Fruit fly (Drosophila melanogaster): ENCODE measurements around the gene mnd.

Gene mnd

DNA sequence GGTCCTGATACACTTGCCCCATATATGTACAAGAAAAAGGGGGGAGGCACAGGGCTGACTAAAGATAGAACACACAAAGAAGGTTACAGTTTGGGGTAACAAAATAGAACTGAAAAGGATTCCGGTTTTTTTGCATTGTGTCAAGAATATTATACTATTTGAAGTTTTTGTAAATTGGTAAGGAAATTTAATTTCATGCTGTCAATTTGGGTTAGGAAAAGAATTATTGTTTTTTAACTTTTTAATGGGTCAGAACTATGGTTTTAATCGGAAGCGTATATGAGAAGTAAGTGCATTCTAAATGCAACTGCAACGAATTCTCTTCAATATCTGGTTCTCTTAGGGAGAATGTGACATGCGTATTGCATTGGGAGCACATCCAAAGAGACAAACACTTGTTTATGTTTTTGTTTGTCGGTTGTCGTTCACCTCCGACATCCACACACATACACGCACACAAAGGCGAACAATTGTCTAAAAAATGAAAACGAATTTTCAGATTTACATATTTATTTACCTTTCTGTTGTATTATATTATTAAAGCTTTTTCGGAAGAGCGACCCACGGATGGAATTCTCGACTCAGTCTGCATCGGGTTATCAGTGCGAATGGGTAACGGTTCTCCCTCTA is at the start of gene mnd:
TSS of gene mnd (plus strand) at position 580 of the 630 bp plus-strand sequence.
- TF ChIP-seq CG8478 (optimal IDR thresholded peaks at IDR 0.05) (no peak), CTCF (optimal IDR thresholded peaks at IDR 0.05) (no peak)

DNA sequence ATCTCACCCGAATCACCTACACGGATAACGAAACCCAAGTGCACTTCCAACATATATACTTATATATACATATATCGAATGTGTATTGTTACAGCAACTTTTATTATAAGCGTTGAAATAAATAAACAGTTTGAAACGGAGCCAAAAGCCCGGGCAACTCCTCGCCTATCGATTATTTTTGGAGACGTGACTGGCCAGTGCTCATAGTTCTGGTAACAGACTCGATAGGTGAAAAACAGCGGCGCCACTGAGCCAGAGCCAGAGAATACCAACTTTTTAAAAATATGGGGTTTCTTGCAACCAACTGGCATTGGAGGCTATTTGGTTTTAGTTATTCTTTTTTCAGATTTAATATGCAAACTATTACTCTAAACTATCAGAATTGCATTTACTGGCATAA is 42.1 kb upstream of the mnd start:
- TF ChIP-seq CTCF (optimal IDR thresholded peaks at IDR 0.05) (peak; percentile 90 to 95), CG8478 (optimal IDR thresholded peaks at IDR 0.05) (no peak)

DNA sequence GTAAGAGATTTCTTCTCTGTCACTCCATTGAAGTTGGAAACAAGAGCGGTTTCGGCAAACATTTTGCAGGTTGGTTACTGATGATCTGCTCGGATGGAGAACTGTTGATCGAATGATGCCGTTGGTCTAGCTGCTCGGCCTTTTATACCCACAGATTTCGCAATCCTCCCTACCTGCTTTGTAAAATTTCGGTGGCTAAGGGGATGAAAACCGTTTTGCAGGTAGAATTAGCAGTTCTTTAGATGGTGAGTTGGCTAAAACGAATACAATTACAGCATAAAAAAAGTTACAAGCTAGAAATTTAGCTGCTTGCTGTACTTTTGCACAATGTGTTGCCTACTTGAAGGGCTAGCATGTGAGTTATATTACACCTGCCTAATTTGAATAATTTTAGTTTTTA is 40.7 kb upstream of the mnd start, which contains the start of gene CG13465:
TSS of gene CG13465 (minus strand) at position 101 of the 400 bp plus-strand sequence.
- TF ChIP-seq CTCF (optimal IDR thresholded peaks at IDR 0.05) (no peak), CG8478 (optimal IDR thresholded peaks at IDR 0.05) (no peak)

DNA sequence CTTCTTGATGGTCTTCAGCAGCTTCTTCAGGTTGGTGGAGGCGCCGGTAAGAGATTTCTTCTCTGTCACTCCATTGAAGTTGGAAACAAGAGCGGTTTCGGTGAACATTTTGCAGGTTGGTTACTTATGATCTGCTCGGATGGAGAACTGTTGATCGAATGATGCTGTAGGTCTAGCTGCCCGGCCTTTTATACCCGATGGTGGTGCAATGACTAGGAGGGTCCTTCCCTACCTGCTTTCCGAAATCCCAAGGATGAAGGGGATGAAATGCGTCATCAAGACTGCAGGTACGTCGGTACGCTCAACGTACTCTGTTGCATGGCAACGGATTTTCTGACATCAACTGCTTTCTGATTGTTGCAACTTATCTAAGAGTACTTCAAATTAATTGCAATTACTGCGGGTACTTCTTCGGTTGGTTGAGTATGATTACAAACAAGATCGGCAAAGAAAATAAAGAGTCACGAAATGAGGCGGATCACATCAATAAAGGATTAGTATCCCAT is 38.9 kb upstream of the mnd start, which contains the start of gene BobA:
TSS of gene BobA (minus strand) at position 165 of the 506 bp plus-strand sequence.
- no peak for TF ChIP-seq CG8478 (optimal IDR thresholded peaks at IDR 0.05)
- no peak for TF ChIP-seq CTCF (optimal IDR thresholded peaks at IDR 0.05)

DNA sequence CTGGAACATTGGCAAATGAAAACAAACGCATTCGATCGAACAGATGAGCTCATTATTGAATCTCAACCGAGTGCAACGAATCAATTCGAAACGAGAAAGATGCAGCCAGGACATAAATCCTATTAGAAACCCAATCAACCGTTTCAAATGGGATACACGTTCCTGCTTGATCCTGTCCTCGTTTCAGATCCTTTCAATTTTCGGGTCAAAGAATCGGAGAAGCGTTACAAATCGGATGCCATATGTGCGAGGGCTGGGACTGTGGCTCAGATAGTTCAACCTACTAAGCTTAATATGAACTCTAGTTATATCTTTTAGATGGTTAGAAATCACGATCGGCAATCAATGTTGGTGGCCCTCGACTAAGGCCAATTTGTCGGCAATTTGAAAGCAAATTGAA is 35.0 kb upstream of the mnd start:
- TF ChIP-seq CTCF (optimal IDR thresholded peaks at IDR 0.05) (no peak), CG8478 (optimal IDR thresholded peaks at IDR 0.05) (no peak)

DNA sequence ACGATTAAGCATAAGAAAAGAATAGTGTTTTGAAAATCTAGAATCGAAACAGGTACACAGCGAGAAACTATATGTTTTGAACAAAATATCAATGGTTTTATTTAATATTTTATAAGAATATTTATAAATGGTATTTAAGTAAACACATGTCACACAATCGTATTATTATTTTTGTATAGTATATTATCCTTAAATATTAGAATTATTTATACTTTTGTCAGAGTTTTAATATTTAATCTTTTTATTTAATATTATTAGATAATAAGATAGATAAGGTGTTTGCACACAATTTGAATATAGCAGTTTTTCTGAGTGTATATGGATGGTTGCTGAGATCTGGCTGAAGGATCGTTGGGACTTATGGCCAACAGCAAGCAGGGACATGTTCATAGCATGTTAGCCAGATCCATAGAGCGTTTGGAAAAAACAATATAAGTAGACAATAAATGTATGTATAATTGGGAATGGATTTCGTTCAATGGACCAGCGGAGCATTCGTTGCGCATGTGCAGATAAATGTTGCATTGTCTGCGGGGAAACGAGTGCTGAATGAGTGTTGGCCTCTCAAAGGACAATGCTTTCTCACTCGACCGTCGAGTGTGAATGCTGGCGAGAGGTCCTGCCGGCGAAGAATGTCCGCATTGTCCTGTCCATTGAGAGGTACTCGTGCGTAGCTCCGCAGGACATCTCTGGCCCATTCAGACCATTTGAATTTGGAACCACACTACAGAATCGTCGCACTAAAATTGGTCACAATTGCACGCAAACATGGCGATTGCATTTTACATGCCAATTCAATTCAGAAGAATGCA is 31.8 kb upstream of the mnd start:
- TF ChIP-seq CTCF (optimal IDR thresholded peaks at IDR 0.05) (no peak), CG8478 (optimal IDR thresholded peaks at IDR 0.05) (no peak)

DNA sequence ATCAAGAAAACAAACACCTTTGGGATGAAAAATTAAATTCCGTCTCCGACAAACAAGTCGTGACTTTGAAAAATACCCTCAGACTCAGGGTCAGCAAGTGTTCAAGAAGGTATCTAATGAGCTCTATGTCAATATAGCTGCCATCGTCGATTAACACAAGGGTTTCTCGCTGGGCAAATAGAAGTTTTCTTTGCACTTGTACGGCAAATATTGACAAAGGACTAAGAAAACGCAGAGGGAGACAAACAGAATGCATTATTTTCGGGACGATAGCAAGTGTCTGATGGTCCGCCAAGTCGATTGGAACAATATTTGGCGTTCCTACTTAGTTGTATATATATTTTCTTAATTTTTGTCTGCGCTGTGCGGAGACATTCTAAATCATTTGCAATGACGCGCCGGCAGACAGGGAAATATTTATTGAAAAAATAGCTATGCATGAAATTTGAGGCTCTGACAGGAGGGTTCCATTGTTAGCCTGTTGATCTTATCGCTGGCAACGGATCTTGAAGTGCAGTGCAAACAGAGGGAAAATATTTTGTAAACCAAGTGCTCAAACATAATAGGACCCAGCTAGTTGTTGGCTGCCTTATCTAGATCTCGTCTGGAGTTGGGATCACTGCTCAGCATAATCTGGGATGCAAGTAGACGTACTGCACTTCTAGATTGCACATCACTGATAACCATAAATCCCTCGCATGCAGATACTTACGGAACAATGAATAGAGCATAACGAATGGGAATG is 28.4 kb upstream of the mnd start:
- TF ChIP-seq CTCF (optimal IDR thresholded peaks at IDR 0.05), result no peak
- no peak for TF ChIP-seq CG8478 (optimal IDR thresholded peaks at IDR 0.05)

DNA sequence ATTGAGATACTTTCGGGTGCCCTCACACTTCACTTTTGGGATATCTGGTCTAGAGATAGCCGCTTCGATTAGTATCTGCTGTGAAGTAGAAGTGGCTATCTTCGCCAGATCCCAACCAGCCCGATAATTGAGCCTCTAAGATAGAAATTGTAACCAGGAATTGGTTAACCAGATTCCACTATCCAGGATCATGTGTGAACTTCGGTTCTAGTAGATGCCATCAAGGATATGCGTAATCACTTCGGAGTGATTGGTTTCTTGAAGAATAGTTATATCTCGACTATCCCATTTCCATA is 27.9 kb upstream of the mnd start:
- TF ChIP-seq CTCF (optimal IDR thresholded peaks at IDR 0.05) (no peak), CG8478 (optimal IDR thresholded peaks at IDR 0.05) (no peak)

DNA sequence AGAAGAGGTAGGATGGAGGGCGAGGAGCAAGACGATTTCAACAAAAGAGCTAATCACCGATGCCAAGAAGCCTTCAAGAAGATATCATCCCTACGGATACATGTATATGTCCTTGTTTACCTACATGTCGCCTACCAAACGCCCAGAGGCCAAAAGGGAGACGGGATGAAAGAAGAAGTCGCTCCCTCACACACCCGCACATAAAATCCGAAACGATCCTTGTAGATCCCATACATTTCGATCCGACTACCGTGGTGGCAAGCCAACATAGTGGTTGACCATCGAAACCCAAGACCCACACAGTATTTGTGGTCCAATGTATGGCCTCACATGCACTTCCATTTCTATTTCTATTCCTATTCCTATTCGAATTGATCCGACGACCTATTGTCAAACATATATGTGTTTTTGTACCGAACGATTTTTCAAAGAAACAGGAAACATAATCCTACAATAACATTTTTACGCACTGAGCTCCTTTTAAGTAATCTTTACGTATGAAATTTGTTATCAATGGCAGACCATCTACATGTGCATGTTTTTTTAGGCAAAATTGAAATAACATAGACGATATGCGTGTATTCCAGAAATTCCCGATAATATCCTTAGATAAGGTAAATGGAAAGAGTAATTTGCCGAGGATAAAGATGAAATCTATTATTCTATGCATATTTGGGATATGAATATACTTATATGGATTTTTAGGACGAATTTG is 26.1 kb upstream of the mnd start:
- TF ChIP-seq CTCF (optimal IDR thresholded peaks at IDR 0.05), result no peak
- no peak for TF ChIP-seq CG8478 (optimal IDR thresholded peaks at IDR 0.05)

DNA sequence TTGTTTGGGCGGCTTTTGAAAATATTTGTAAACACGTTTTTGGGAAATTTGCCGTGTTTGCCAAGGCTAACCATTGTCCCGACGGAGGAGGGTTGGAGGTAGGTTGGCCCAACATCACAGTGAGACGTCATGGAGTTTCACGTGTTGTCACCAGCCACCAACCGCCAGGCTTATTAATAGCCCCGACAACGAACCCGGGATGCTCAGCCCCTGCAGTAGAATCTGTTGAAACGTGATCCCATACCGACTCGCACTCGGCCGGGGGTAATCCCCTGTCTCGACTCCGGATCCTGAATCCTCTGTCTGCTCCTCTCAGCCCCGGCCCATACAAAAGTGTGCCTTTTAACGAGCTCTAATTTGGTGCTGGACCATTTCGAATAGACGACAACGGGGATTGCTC is 24.4 kb upstream of the mnd start:
- no peak for TF ChIP-seq CG8478 (optimal IDR thresholded peaks at IDR 0.05)
- no peak for TF ChIP-seq CTCF (optimal IDR thresholded peaks at IDR 0.05)

DNA sequence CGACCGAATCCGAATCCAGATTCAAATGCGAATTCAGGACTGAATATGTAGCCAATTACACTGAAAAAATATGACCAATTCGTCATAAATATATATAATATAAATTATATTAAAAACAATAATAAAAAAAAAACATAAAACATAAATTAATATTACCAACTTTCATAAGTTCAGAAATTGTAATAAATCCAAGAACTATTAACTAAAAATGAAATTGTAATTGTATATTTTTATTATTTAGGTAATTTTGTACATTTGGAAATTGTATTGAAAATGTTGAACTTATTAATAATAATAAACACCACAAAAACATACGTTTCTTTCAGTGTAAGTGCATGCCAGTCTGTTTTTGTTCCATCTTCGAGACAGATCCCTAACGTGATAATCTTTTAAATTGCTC is 23.9 kb upstream of the mnd start:
- TF ChIP-seq CTCF (optimal IDR thresholded peaks at IDR 0.05) (no peak), CG8478 (optimal IDR thresholded peaks at IDR 0.05) (no peak)

DNA sequence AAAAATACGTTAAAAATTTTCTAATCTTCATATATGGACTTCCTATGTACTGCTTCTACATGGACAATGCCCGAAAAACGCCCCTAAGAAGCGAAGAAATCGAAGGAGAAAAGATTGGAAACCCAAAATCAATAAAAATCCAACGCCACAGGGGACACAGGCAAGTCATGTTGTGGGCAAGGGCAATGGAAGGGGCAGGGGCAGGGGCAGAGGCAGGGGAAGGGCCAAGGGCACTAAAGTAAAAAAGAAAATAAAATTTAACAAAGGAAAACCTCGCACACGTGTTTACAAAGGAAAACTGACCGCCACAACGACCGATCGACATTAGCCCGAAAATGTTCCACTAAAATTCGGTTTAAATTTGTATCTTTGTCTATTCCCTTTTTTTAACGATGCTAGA is 22.2 kb upstream of the mnd start:
- no peak for TF ChIP-seq CG8478 (optimal IDR thresholded peaks at IDR 0.05)
- no peak for TF ChIP-seq CTCF (optimal IDR thresholded peaks at IDR 0.05)

DNA sequence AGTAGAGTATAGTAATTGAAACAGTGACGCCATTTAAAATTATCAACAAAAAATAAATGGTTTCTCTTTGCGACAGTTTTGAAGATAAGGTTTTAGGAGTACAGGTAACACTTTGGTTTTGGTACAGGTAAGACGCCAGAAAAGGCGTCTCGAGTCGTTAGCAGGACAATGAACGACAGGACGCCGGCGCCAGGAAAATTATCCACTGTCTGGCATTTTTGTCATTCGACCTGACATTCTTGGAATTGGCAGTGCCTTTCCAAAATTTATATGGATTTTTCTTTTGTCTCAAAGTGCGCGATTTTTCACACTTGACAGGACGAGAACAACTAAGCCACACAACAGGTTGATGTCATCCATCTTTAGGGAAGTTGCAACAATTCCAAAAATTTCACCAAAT is 20.0 kb upstream of the mnd start:
- TF ChIP-seq CG8478 (optimal IDR thresholded peaks at IDR 0.05) (no peak), CTCF (optimal IDR thresholded peaks at IDR 0.05) (no peak)

DNA sequence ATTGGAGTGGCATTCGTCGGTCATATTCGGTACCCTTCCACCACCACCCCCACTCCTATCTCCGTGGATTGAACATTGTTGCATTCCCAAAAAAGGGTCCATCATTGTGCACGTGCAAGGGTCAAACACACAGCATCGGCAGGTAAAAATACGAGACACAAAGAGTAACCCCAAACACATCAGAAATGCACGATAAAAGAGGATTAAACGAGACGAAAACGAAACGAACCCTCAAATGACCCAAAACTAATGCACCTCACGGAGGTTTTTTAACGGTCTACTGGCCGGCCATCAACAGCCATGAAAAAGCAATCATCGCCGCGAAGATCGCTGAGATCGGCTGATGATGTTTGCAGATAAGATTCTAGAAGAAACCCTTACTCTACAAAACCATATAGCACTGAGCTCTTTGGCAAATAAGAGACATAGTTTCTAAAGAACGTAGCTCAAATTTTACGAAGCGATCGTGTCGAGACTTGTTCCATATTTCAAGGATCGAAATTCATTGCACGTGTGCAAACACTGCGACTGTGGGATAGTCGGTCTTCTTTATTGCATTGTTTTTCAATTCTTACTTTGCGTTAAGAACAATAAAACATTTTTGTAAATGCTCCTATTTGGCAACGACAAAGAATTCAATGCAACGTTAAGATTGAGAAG is 18.6 kb upstream of the mnd start:
- TF ChIP-seq CG8478 (optimal IDR thresholded peaks at IDR 0.05), result no peak
- TF ChIP-seq CTCF (optimal IDR thresholded peaks at IDR 0.05), result no peak

Measured in S2 (cell line).